Worm (Caenorhabditis elegans) whole organism, L2 larva: Measurements from ENCODE around the gene ZK1236.5.

Experiments used
- C34F6.9 ChIP-seq: fragments of 150-350 bp; optimal IDR thresholded peaks from 2 replicates; lab custom pipeline; 2014; ENCODE audit warnings: missing biosample characterization, missing genetic modification characterization
- F13H6.1 ChIP-seq: sonication (generic microtip); optimal IDR thresholded peaks from 2 replicates; lab custom pipeline; 2016; ENCODE audit warnings: missing genetic modification characterization, missing compliant biosample characterization
- Y55F3AM.14 ChIP-seq: fragments of 200-800 bp; sonication (Bioruptor generic); optimal IDR thresholded peaks from 2 replicates; lab custom pipeline; 2018; ENCODE audit warnings: mild to moderate bottlenecking, missing genetic modification characterization, missing compliant biosample characterization
- ZK546.5 ChIP-seq: sonication (generic microtip); optimal IDR thresholded peaks from 2 replicates; lab custom pipeline; 2017; ENCODE audit warnings: missing biosample characterization, missing genetic modification characterization
- ama-1 ChIP-seq: fragments of 150-350 bp; optimal IDR thresholded peaks from 2 replicates; lab custom pipeline; 2018; ENCODE audit warnings: inconsistent platforms
- ceh-16 ChIP-seq: fragments of 150-350 bp; optimal IDR thresholded peaks from 2 replicates; lab custom pipeline; 2014; ENCODE audit warnings: missing biosample characterization, missing genetic modification characterization
- crh-2 ChIP-seq: sonication (generic microtip); optimal IDR thresholded peaks from 2 replicates; lab custom pipeline; 2017; ENCODE audit warnings: missing biosample characterization, missing genetic modification characterization
- elt-3 ChIP-seq: sonication (generic microtip); optimal IDR thresholded peaks from 2 replicates; lab custom pipeline; 2017; ENCODE audit warnings: missing biosample characterization, missing genetic modification characterization
- fos-1 ChIP-seq: fragments of 150-350 bp; optimal IDR thresholded peaks from 2 replicates; lab custom pipeline; 2014; ENCODE audit warnings: missing biosample characterization, missing genetic modification characterization
- gmeb-1 ChIP-seq: fragments of 150-350 bp; optimal IDR thresholded peaks from 2 replicates; lab custom pipeline; 2014; ENCODE audit warnings: missing biosample characterization, missing genetic modification characterization
- lin-13 ChIP-seq: fragments of 150-350 bp; optimal IDR thresholded peaks from 2 replicates; lab custom pipeline; 2014; ENCODE audit warnings: missing biosample characterization, missing genetic modification reagents, missing genetic modification characterization
- lin-39 ChIP-seq: fragments of 150-350 bp; optimal IDR thresholded peaks from 2 replicates; lab custom pipeline; 2014; ENCODE audit warnings: missing biosample characterization, missing genetic modification reagents, missing genetic modification characterization
- lsy-2 ChIP-seq, 2 experiments: fragments of 150-350 bp in 1 of 2; sonication (generic microtip) in 1 of 2; optimal IDR thresholded peaks; 2 replicates each; lab custom pipeline; 2014 to 2017; ENCODE audit warnings: missing biosample characterization in 2 of 2, missing genetic modification characterization in 2 of 2
- mab-5 ChIP-seq: fragments of 150-350 bp; optimal IDR thresholded peaks from 2 replicates; lab custom pipeline; 2014; ENCODE audit warnings: missing biosample characterization, missing genetic modification characterization
- mbf-1 ChIP-seq: sonication (generic microtip); optimal IDR thresholded peaks from 2 replicates; lab custom pipeline; 2017; ENCODE audit warnings: missing biosample characterization, missing genetic modification characterization
- mdl-1 ChIP-seq, 2 experiments: fragments of 150-350 bp in 1 of 2; sonication (generic microtip) in 1 of 2; optimal IDR thresholded peaks; 2 replicates each; lab custom pipeline; 2017; ENCODE audit warnings: missing biosample characterization in 2 of 2, missing genetic modification characterization in 2 of 2
- nhr-11 ChIP-seq: fragments of 150-350 bp; optimal IDR thresholded peaks from 2 replicates; lab custom pipeline; 2014; ENCODE audit warnings: missing biosample characterization, missing genetic modification characterization
- nhr-129 ChIP-seq: fragments of 150-350 bp; optimal IDR thresholded peaks from 2 replicates; lab custom pipeline; 2014; ENCODE audit warnings: missing biosample characterization, missing genetic modification characterization
- nhr-237 ChIP-seq: fragments of 150-350 bp; optimal IDR thresholded peaks from 2 replicates; lab custom pipeline; 2014; ENCODE audit warnings: missing biosample characterization, missing genetic modification characterization
- nhr-25 ChIP-seq: fragments of 150-350 bp; sonication (generic microtip); optimal IDR thresholded peaks from 3 replicates; lab custom pipeline; 2014; ENCODE audit warnings: missing biosample characterization, missing genetic modification characterization
- nhr-6 ChIP-seq: fragments of 150-350 bp; optimal IDR thresholded peaks from 2 replicates; lab custom pipeline; 2014; ENCODE audit warnings: missing biosample characterization, missing genetic modification characterization
- peb-1 ChIP-seq: fragments of 150-350 bp; optimal IDR thresholded peaks from 2 replicates; lab custom pipeline; 2014; ENCODE audit warnings: missing biosample characterization, missing genetic modification characterization
- sem-4 ChIP-seq: fragments of 150-350 bp; optimal IDR thresholded peaks from 2 replicates; lab custom pipeline; 2014; ENCODE audit warnings: missing biosample characterization, missing genetic modification reagents, missing genetic modification characterization
- skn-1 ChIP-seq: sonication (generic microtip); optimal IDR thresholded peaks from 2 replicates; lab custom pipeline; 2017; ENCODE audit warnings: missing biosample characterization, missing genetic modification characterization
- sma-9 ChIP-seq, 2 experiments: fragments of 150-350 bp in 1 of 2; sonication (generic microtip) in 1 of 2; optimal IDR thresholded peaks; 2 replicates each; lab custom pipeline; 2014 to 2016; ENCODE audit warnings: missing genetic modification characterization in 2 of 2, mild to moderate bottlenecking in 1 of 2, missing biosample characterization in 1 of 2, missing compliant biosample characterization in 1 of 2, missing genetic modification reagents in 1 of 2, moderate library complexity in 1 of 2
- snpc-4 ChIP-seq: fragments of 150-350 bp; optimal IDR thresholded peaks from 2 replicates; lab custom pipeline; 2014; ENCODE audit warnings: missing biosample characterization, missing genetic modification characterization
- unc-39 ChIP-seq: fragments of 150-350 bp; optimal IDR thresholded peaks from 2 replicates; lab custom pipeline; 2014; ENCODE audit warnings: missing biosample characterization, missing genetic modification characterization
- unc-55 ChIP-seq: fragments of 150-350 bp; sonication (generic microtip); optimal IDR thresholded peaks from 3 replicates; lab custom pipeline; 2014; ENCODE audit warnings: missing biosample characterization, missing genetic modification reagents, missing genetic modification characterization
- unc-62 ChIP-seq: fragments of 150-350 bp; optimal IDR thresholded peaks from 2 replicates; lab custom pipeline; 2014; ENCODE audit warnings: missing biosample characterization, missing genetic modification reagents, missing genetic modification characterization
- zag-1 ChIP-seq: fragments of 150-350 bp; optimal IDR thresholded peaks from 2 replicates; lab custom pipeline; 2014; ENCODE audit warnings: missing biosample characterization, missing genetic modification characterization
- ztf-1 ChIP-seq: fragments of 200-800 bp; sonication (Bioruptor generic); conservative IDR thresholded peaks from 2 replicates; pipeline ENCODE4 v1.3.6; 2022; ENCODE audit warnings: missing genetic modification characterization, missing compliant biosample characterization
- ztf-11 ChIP-seq: sonication (generic microtip); optimal IDR thresholded peaks from 2 replicates; lab custom pipeline; 2017; ENCODE audit warnings: missing biosample characterization, missing genetic modification characterization
- ztf-4 ChIP-seq: fragments of 150-350 bp; optimal IDR thresholded peaks from 2 replicates; lab custom pipeline; 2014; ENCODE audit warnings: missing biosample characterization, missing genetic modification characterization

ZK1236.5 gene

DNA sequence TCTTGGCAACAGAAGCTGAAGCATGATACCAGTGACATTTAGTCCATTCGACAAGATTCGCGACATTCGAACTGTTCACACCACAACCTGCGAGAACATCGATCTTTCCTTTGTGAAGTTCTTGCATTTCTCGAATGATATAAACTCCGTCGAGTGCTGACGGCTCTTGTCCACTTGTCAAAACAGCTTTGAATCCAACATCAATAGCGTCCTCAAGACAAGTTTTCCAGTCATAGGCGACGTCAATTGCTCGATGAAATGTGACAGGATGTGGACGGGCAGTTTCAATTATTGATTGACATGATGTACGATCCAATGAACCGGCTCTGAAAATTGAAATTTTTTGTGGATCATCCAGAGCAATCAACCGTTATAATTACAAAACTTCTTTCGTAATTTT is 29.4 kb downstream of the ZK1236.5 start:
- no peak for TF ChIP-seq nhr-129 (tag; lab: Kevin White, UChicago)
- no peak for TF ChIP-seq F13H6.1 (tag; lab: Kevin White, UChicago)
- no peak for TF ChIP-seq nhr-237 (tag; lab: Kevin White, UChicago)
- TF ChIP-seq lin-39, result no peak
- TF ChIP-seq zag-1, result no peak
- no peak for TF ChIP-seq C34F6.9
- no peak for TF ChIP-seq peb-1
- no peak for TF ChIP-seq elt-3 (tag; lab: Kevin White, UChicago)
- no peak for TF ChIP-seq sem-4
- TF ChIP-seq ceh-16 (tag; lab: Kevin White, UChicago), result no peak

DNA sequence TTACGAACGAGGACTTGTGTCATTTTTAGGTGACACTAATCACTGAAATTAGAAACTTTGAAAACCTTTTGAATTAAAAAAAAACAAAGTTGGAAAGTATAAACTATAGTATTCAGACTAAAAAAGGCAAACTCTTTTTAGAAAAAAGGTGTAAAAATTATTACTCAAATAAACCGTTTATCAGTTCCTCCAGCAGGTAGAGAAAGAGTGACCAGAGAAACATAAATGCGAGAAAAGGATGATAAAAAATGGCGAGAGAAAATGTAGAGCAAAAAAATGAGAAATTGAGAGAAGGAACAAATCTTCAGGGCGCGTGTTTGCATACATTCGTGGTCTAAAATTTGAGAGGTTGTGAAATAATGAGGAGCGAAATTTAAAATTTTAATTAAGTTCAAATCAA is 30.1 kb downstream of the ZK1236.5 start, which contains the start of gene lap-1:
TSS of gene lap-1 (minus strand) at position 42 of the 400 bp plus-strand sequence.
- no peak for TF ChIP-seq sma-9 (GFP tag; optimal IDR thresholded peaks at IDR 0.05; lab: Kevin White, UChicago)
- no peak for TF ChIP-seq sma-9 (tag; optimal IDR thresholded peaks at IDR 0.05; lab: Kevin White, UChicago)
- no peak for TF ChIP-seq snpc-4 (tag; lab: Kevin White, UChicago)
- TF ChIP-seq ztf-11 (tag; lab: Kevin White, UChicago), result no peak
- peak; percentile 63 for TF ChIP-seq fos-1
- no peak for TF ChIP-seq ZK546.5 (tag; lab: Kevin White, UChicago)
- peak; percentile 40 for TF ChIP-seq skn-1 (tag; lab: Kevin White, UChicago)

DNA sequence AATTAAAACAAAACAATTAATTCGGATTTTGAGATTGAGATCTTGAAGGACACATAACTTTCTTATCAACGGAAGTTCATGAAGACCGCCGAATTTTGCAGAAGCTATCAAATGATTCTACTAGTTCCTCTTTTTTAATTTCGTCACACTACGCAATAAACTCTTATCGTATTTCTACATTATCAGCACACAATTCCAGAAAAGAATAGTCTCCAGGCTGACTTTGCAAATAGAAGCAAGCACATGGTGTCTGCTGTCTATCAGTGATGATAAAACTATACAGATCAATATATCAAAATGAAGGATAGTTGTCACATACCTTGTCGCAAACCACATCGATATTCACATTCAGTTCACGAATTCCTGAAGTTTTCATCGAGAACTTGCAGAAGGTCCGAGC is 31.5 kb downstream of the ZK1236.5 start:
- TF ChIP-seq F13H6.1 (tag; lab: Kevin White, UChicago) (peak; percentile 28), gmeb-1 (tag; lab: Kevin White, UChicago) (peak; percentile 43), fos-1 (peak; percentile 90), Y55F3AM.14 (no peak), nhr-25 (tag; lab: Kevin White, UChicago) (no peak), skn-1 (tag; lab: Kevin White, UChicago) (peak; percentile 62), crh-2 (tag; lab: Kevin White, UChicago) (peak; percentile 60), sma-9 (GFP tag; optimal IDR thresholded peaks at IDR 0.05; lab: Kevin White, UChicago) (peak; percentile 94), sma-9 (tag; optimal IDR thresholded peaks at IDR 0.05; lab: Kevin White, UChicago) (no peak), nhr-129 (tag; lab: Kevin White, UChicago) (peak; percentile 87), mdl-1 (tag; optimal IDR thresholded peaks at IDR 0.05; lab: Kevin White, UChicago) (peak in 1 of 2 experiments; percentile 1)

DNA sequence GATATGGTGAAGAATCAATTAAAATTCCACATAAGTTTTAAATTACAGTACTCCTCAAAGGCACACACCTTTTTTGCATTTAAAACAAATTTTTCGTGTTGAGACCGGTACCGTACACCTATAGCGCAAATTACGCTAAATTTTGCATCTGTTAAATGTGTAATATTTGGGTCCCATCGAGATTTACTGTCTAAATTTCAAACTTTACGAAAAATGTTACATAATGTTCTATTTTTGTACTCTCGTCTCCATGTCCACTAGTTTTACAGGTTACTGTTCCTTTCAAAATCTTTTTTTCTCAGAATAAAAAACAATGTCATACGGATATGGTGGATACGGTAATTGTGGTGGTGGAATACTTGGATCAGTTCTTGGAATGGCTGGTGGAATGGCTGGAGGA is 33.6 kb downstream of the ZK1236.5 start, which contains the start of gene ZK353.2:
TSS of gene ZK353.2 (plus strand) at position 301 of the 400 bp plus-strand sequence.
- TF ChIP-seq F13H6.1 (tag; lab: Kevin White, UChicago) (no peak), nhr-6 (tag; lab: Kevin White, UChicago) (no peak), unc-62 (GFP tag; lab: Kevin White, UChicago) (no peak), lin-13 (no peak), peb-1 (no peak), ztf-4 (tag; lab: Kevin White, UChicago) (no peak), gmeb-1 (tag; lab: Kevin White, UChicago) (no peak), ceh-16 (tag; lab: Kevin White, UChicago) (no peak)

DNA sequence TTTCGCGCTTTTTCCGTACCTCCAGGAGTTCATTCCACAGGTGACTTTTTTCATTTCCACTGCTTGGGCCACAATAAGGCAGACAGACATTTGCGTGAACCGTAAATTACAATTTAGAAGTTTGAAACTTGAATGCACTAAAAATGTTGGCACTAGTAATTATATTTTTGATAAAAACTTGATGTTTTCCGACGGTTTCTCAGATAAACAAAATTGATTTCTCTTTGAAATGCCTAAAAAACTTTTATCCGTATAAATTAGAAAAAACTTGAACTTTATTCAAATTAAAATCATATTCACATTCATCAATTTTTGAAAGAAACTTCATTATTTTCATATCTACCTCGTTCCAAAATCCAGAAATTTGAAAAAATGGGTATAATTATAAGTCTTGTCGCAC is 36.3 kb downstream of the ZK1236.5 start, which contains the start of gene ZK353.3:
TSS of gene ZK353.3 (plus strand) at position 301 of the 400 bp plus-strand sequence.
- TF ChIP-seq mdl-1 (tag; optimal IDR thresholded peaks at IDR 0.05; lab: Kevin White, UChicago) (no peak), ama-1 (lab: Kevin White, UChicago) (no peak), nhr-237 (tag; lab: Kevin White, UChicago) (no peak), nhr-11 (tag; lab: Kevin White, UChicago) (no peak), lin-13 (no peak), Y55F3AM.14 (no peak), nhr-129 (tag; lab: Kevin White, UChicago) (no peak), mbf-1 (tag; lab: Kevin White, UChicago) (no peak)
- TF ChIP-seq, all 48 proteins: peak for 0

DNA sequence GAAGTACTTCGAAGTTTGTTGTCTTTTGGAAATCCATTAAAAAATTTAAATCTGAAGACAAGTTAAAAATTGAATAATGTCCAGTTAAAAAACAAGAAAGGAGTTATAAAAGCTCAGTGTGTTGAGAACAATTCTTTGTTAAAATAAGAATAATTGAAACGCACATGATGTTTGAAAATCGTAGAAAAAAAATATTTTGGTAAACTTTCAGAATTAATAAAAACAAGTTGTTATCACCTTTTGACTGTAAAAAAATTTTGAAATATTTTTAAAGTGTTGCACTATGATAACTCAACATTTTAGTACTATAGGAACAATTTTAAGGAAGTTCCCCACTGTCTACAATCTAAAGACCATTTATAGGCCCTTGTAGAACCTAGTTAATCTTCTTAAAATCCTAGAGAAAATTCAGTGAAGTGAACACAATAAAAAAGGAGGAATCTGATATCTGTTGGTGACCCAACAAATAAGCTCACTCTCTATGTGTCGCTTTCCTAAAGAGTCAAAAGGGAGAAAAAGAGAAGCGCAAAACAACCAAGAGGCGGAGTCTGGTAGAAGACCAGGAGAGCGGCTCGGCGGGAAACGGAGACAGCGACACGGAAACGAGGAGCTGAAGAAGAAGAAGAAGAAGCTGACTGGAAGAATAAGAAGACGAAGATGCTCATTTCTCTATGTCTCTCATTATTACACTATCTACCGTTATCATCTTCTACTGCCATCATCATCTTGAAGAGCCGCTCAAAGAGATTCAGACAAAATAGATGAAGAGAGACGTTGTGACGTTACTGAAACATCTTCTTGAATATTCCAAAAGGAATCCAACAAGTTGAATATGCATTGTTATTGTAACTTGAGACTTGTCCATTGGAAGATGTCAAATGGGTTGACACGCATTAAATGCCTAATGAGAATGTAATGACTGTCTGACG is 37.4 kb downstream of the ZK1236.5 start, which contains the start of gene ZK353.10:
TSS of gene ZK353.10 (minus strand) at position 51 of the 929 bp plus-strand sequence.
- peak; percentile 20 for TF ChIP-seq C34F6.9
- TF ChIP-seq unc-39 (tag; lab: Kevin White, UChicago), result no peak
- no peak for TF ChIP-seq mab-5
- no peak for TF ChIP-seq ztf-1 (GFP tag; lab: Robert Waterston, UW)
- peak; percentile 73 for TF ChIP-seq unc-55 (GFP tag; lab: Kevin White, UChicago)
- peak in 1 of 2 experiments; percentile 45 for TF ChIP-seq lsy-2 (tag; optimal IDR thresholded peaks at IDR 0.05; lab: Kevin White, UChicago)
- TF ChIP-seq ZK546.5 (tag; lab: Kevin White, UChicago), result no peak
- TF ChIP-seq lin-13, result no peak
